Worm (Caenorhabditis elegans): ENCODE results near the gene T20G5.13.
A peak's percentile ranks its signal among the peaks of the same experiment; 100 is the strongest.

Gene T20G5.13

DNA sequence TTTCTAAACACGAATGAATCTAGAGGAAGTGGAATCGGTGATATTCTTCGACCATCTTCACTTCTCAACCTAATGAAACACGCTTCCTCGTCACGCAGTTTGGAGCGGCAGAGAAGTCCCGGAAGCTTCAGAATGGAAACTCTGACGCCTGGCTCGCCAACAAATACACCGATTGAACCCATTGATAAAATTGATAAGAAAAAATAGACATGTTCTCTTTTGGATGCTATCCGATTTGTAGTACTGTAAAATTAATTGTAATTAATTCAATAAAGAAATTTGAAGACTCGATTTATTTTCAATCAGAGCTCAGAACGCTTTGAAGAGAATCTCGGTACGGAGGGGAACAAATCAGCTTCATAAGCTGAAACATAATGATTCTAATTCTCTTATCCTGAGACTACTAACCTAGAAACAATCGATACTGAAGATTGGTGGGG lies 13.4 kb upstream of the T20G5.13 start (continued):
- TF ChIP-seq mxl-3 (GFP tag; optimal IDR thresholded peaks at IDR 0.05) (no peak), T26A8.4 (GFP tag; IDR thresholded peaks at IDR 0.05) (peak; percentile 91), ZK337.2 (GFP tag; IDR thresholded peaks at IDR 0.05) (0 out of 2 replicates have a peak, but pooled peaks have one; percentile 25), F49E8.2 (tag; optimal IDR thresholded peaks at IDR 0.05; ENCODE audit: borderline replicate concordance) (peak; percentile 19), lin-39 (tag; optimal IDR thresholded peaks at IDR 0.05) (no peak), hlh-30 (tag; optimal IDR thresholded peaks at IDR 0.05; ENCODE audit: insufficient read depth) (peak; percentile 58), lsy-2 (tag; optimal IDR thresholded peaks at IDR 0.05) (peak; percentile 5 to 74), sdz-12 (GFP tag; optimal IDR thresholded peaks at IDR 0.05) (peak; percentile 86), ZK546.5 (tag; optimal IDR thresholded peaks at IDR 0.05) (no peak), lin-1 (GFP tag; IDR thresholded peaks at IDR 0.05) (peak; percentile 61; the same call in 1 of the 2 replicates), mxl-2 (GFP tag; conservative IDR thresholded peaks at IDR 0.05) (no peak), rbr-2 (tag; optimal IDR thresholded peaks at IDR 0.05) (peak; percentile 17), mep-1 (tag; optimal IDR thresholded peaks at IDR 0.05) (peak; percentile 87), snpc-4 (tag; optimal IDR thresholded peaks at IDR 0.05) (no peak), ceh-20 (GFP tag; IDR thresholded peaks at IDR 0.05) (peak; percentile 58; the same call in 1 of the 2 replicates), dmd-8 (GFP tag; IDR thresholded peaks at IDR 0.05) (0 out of 2 replicates have a peak, but pooled peaks have one; percentile 37), nhr-48 (tag; optimal IDR thresholded peaks at IDR 0.05) (peak; percentile 65), jun-1 (tag; optimal IDR thresholded peaks at IDR 0.05) (peak; percentile 49), daf-16 (GFP tag; optimal IDR thresholded peaks at IDR 0.05) (peak; percentile 40 to 51), daf-16 (tag; optimal IDR thresholded peaks at IDR 0.05) (peak; percentile 69), saeg-2 (GFP tag; IDR thresholded peaks at IDR 0.05) (0 out of 2 replicates have a peak, but pooled peaks have one; percentile 43), nhr-25 (tag; optimal IDR thresholded peaks at IDR 0.05; ENCODE audit: borderline replicate concordance, insufficient read depth) (peak; percentile 69), tag-97 (GFP tag; IDR thresholded peaks at IDR 0.05) (no peak), Y105C5A.15 (GFP tag; IDR thresholded peaks at IDR 0.05) (peak; percentile 90), nhr-102 (tag; optimal IDR thresholded peaks at IDR 0.05) (peak; percentile 79), hlh-11 (tag; optimal IDR thresholded peaks at IDR 0.05) (peak; percentile 74), dmd-6 (GFP tag; IDR thresholded peaks at IDR 0.05) (peak; percentile 59), mdt-29 (GFP tag; IDR thresholded peaks at IDR 0.05) (peak; percentile 64), zfp-2 (tag; optimal IDR thresholded peaks at IDR 0.05) (peak; percentile 5), cey-2 (tag; optimal IDR thresholded peaks at IDR 0.05; ENCODE audit: borderline replicate concordance, insufficient read depth) (no peak), zfp-3 (GFP tag; conservative IDR thresholded peaks at IDR 0.05) (peak; percentile 99), F37D6.2 (tag; optimal IDR thresholded peaks at IDR 0.05) (no peak), lin-38 (GFP tag; IDR thresholded peaks at IDR 0.05) (peak; percentile 75), skn-1 (tag; optimal IDR thresholded peaks at IDR 0.05) (no peak), madf-9 (GFP tag; conservative IDR thresholded peaks at IDR 0.05) (peak; percentile 79), nhr-10 (tag; optimal IDR thresholded peaks at IDR 0.05) (peak; percentile 85), daf-19 (GFP tag; conservative IDR thresholded peaks at IDR 0.05) (no peak), hmg-1.1 (GFP tag; IDR thresholded peaks at IDR 0.05) (peak; percentile 43; the same call in 1 of the 2 replicates), spr-1 (tag; optimal IDR thresholded peaks at IDR 0.05) (peak; percentile 56), fkh-10 (GFP tag; optimal IDR thresholded peaks at IDR 0.05) (no peak), nhr-41 (GFP tag; IDR thresholded peaks at IDR 0.05) (0 out of 2 replicates have a peak, but pooled peaks have one; percentile 19), nhr-237 (tag; optimal IDR thresholded peaks at IDR 0.05) (no peak), spr-3 (GFP tag; optimal IDR thresholded peaks at IDR 0.05) (peak; percentile 80), ctbp-1 (GFP tag; IDR thresholded peaks at IDR 0.05) (0 out of 2 replicates have a peak, but pooled peaks have one; percentile 56), F26F4.8 (GFP tag; conservative IDR thresholded peaks at IDR 0.05) (0 out of 2 replicates have a peak, but pooled peaks have one; percentile 48), egl-43 (GFP tag; IDR thresholded peaks at IDR 0.05) (peak; percentile 79)

Measured in whole organism, L4 larva.